Fruit fly (Drosophila melanogaster) whole organism, embryonic: ENCODE data around the gene TotB.
A peak's percentile ranks its signal among the peaks of the same experiment; 100 is the strongest.

Experiments used
- Aef1 ChIP-seq: fragments of 200-800 bp; sonication (Bioruptor generic); IDR thresholded peaks from 3 replicates; pipeline ENCODE4 v1.3.6; 2022; ENCODE audit warnings: missing biosample characterization, missing genetic modification characterization
- Bteb2 ChIP-seq: fragments of 200-800 bp; sonication (Bioruptor generic); optimal IDR thresholded peaks from 2 replicates; lab custom pipeline; 2016; ENCODE audit warnings: missing biosample characterization, missing genetic modification characterization
- CG10366 ChIP-seq: fragments of 200-800 bp; sonication (Bioruptor generic); IDR thresholded peaks from 2 replicates; pipeline ENCODE4 v1.3.6; 2022; ENCODE audit warnings: missing biosample characterization, missing genetic modification characterization
- CG11093 ChIP-seq: fragments of 200-800 bp; sonication (Bioruptor generic); IDR thresholded peaks from 3 replicates; pipeline ENCODE4 v1.3.6; 2022; ENCODE audit warnings: missing biosample characterization, missing genetic modification characterization
- CG11696 ChIP-seq: fragments of 200-800 bp; sonication (Bioruptor generic); IDR thresholded peaks from 2 replicates; pipeline ENCODE4 v1.3.6; 2022; ENCODE audit warnings: missing biosample characterization, missing genetic modification characterization
- CG12942 ChIP-seq: fragments of 200-800 bp; sonication (Bioruptor generic); optimal IDR thresholded peaks from 3 replicates; lab custom pipeline; 2016; ENCODE audit warnings: missing biosample characterization, missing genetic modification characterization
- CG13123 ChIP-seq: fragments of 200-800 bp; sonication (Bioruptor generic); optimal IDR thresholded peaks from 2 replicates; lab custom pipeline; 2016; ENCODE audit warnings: missing biosample characterization, missing genetic modification characterization
- CG14860 ChIP-seq: fragments of 200-800 bp; sonication (Bioruptor generic); IDR thresholded peaks from 3 replicates; pipeline ENCODE4 v1.3.6; 2022; ENCODE audit warnings: missing biosample characterization, missing genetic modification characterization; ENCODE audit not compliant: partially characterized antibody
- CG14965 ChIP-seq: fragments of 200-800 bp; sonication (Bioruptor generic); optimal IDR thresholded peaks from 2 replicates; lab custom pipeline; 2016; ENCODE audit warnings: missing biosample characterization, missing genetic modification characterization, borderline replicate concordance
- CG15011 ChIP-seq: fragments of 200-800 bp; sonication (Bioruptor generic); optimal IDR thresholded peaks from 3 replicates; lab custom pipeline; 2018; ENCODE audit warnings: missing biosample characterization, mild to moderate bottlenecking, missing genetic modification characterization
- CG15073 ChIP-seq: fragments of 200-800 bp; sonication (Bioruptor generic); optimal IDR thresholded peaks from 2 replicates; lab custom pipeline; 2016; ENCODE audit warnings: missing biosample characterization, missing genetic modification characterization
- CG1529 ChIP-seq: fragments of 200-800 bp; sonication (Bioruptor generic); optimal IDR thresholded peaks from 3 replicates; lab custom pipeline; 2018; ENCODE audit warnings: missing biosample characterization, missing genetic modification characterization
- CG15514 ChIP-seq: fragments of 200-800 bp; sonication (Bioruptor generic); optimal IDR thresholded peaks from 3 replicates; lab custom pipeline; 2017; ENCODE audit warnings: missing biosample characterization, missing genetic modification characterization, mild to moderate bottlenecking, moderate library complexity, missing genetic modification reagents
- CG16779 ChIP-seq: fragments of 200-800 bp; sonication (Bioruptor generic); IDR thresholded peaks from 2 replicates; pipeline ENCODE4 v1.3.6; 2022; ENCODE audit warnings: missing biosample characterization, missing genetic modification characterization
- CG16815 ChIP-seq: fragments of 200-800 bp; sonication (Bioruptor generic); optimal IDR thresholded peaks from 3 replicates; lab custom pipeline; 2017; ENCODE audit warnings: missing biosample characterization, mild to moderate bottlenecking, missing genetic modification characterization
- CG2129 ChIP-seq: fragments of 200-800 bp; sonication (Bioruptor generic); IDR thresholded peaks from 2 replicates; pipeline ENCODE4 v1.3.6; 2022; ENCODE audit warnings: missing biosample characterization, missing genetic modification characterization; ENCODE audit not compliant: partially characterized antibody
- CG2199 ChIP-seq: fragments of 200-800 bp; sonication (Bioruptor generic); IDR thresholded peaks from 3 replicates; pipeline ENCODE4 v1.3.6; 2022; ENCODE audit warnings: missing biosample characterization, missing genetic modification characterization
- CG3163 ChIP-seq: fragments of 200-800 bp; sonication (Bioruptor generic); optimal IDR thresholded peaks from 3 replicates; lab custom pipeline; 2016; ENCODE audit warnings: missing biosample characterization, missing genetic modification characterization
- CG34422 ChIP-seq: fragments of 200-800 bp; sonication (Bioruptor generic); IDR thresholded peaks from 3 replicates; pipeline ENCODE4 v1.3.6; 2022; ENCODE audit warnings: missing biosample characterization, missing genetic modification characterization
- CG4820 ChIP-seq: fragments of 200-800 bp; sonication (Bioruptor generic); optimal IDR thresholded peaks from 3 replicates; lab custom pipeline; 2016; ENCODE audit warnings: missing biosample characterization, missing genetic modification characterization
- CG5953 ChIP-seq: fragments of 200-800 bp; sonication (Bioruptor generic); IDR thresholded peaks from 2 replicates; pipeline ENCODE4 v1.3.6; 2022; ENCODE audit warnings: missing biosample characterization, missing genetic modification characterization
- CG6272 ChIP-seq: fragments of 200-800 bp; sonication (Bioruptor generic); IDR thresholded peaks from 2 replicates; pipeline ENCODE4 v1.3.6; 2022; ENCODE audit warnings: missing biosample characterization, missing genetic modification characterization
- CG8359 ChIP-seq: fragments of 200-800 bp; sonication (Bioruptor generic); optimal IDR thresholded peaks from 2 replicates; lab custom pipeline; 2017; ENCODE audit warnings: missing biosample characterization, mild to moderate bottlenecking, missing genetic modification characterization, borderline replicate concordance
- CG9215 ChIP-seq: fragments of 200-800 bp; sonication (Bioruptor generic); IDR thresholded peaks from 2 replicates; pipeline ENCODE4 v1.3.6; 2022; ENCODE audit warnings: missing biosample characterization, missing genetic modification characterization
- CG9727 ChIP-seq: fragments of 200-800 bp; sonication (Bioruptor generic); optimal IDR thresholded peaks from 3 replicates; lab custom pipeline; 2017; ENCODE audit warnings: missing biosample characterization, mild to moderate bottlenecking, missing genetic modification characterization
- CrebB ChIP-seq: fragments of 200-800 bp; sonication (Bioruptor generic); optimal IDR thresholded peaks from 3 replicates; lab custom pipeline; 2018; ENCODE audit warnings: missing biosample characterization, mild to moderate bottlenecking, missing genetic modification characterization
- Hand ChIP-seq: fragments of 200-800 bp; sonication (Bioruptor generic); optimal IDR thresholded peaks from 2 replicates; lab custom pipeline; 2017; ENCODE audit warnings: mild to moderate bottlenecking, missing biosample characterization, missing genetic modification reagents, missing genetic modification characterization
- Mad ChIP-seq: fragments of 200-800 bp; sonication (Bioruptor generic); optimal IDR thresholded peaks from 2 replicates; lab custom pipeline; 2016; ENCODE audit warnings: missing biosample characterization, missing genetic modification characterization
- Side ChIP-seq: fragments of 200-800 bp; sonication (Bioruptor generic); optimal IDR thresholded peaks from 2 replicates; lab custom pipeline; 2016; ENCODE audit warnings: missing biosample characterization, missing genetic modification characterization
- Xrp1 ChIP-seq: fragments of 200-800 bp; sonication (Bioruptor generic); IDR thresholded peaks from 2 replicates; pipeline ENCODE4 v1.3.6; 2022; ENCODE audit warnings: missing biosample characterization, missing genetic modification characterization
- abd-A ChIP-seq: fragments of 200-800 bp; sonication (Bioruptor generic); optimal IDR thresholded peaks from 3 replicates; lab custom pipeline; 2019; ENCODE audit warnings: missing biosample characterization, mild to moderate bottlenecking, missing genetic modification characterization, moderate library complexity
- ato ChIP-seq: fragments of 200-800 bp; sonication (Bioruptor generic); IDR thresholded peaks from 2 replicates; pipeline ENCODE4 v1.3.6; 2022; ENCODE audit warnings: missing biosample characterization, missing genetic modification characterization; ENCODE audit not compliant: partially characterized antibody
- az2 ChIP-seq: fragments of 200-800 bp; sonication (Bioruptor generic); optimal IDR thresholded peaks from 3 replicates; lab custom pipeline; 2016; ENCODE audit warnings: missing biosample characterization, missing genetic modification characterization
- bbx ChIP-seq: fragments of 200-800 bp; sonication (Bioruptor generic); IDR thresholded peaks from 2 replicates; pipeline ENCODE4 v1.3.6; 2022; ENCODE audit warnings: missing biosample characterization, missing genetic modification characterization; ENCODE audit not compliant: partially characterized antibody
- bsh ChIP-seq, 2 experiments: fragments of 200-800 bp; sonication (Bioruptor generic); optimal IDR thresholded peaks; 2 replicates each; lab custom pipeline; 2017 to 2018; ENCODE audit warnings: mild to moderate bottlenecking in 2 of 2, missing biosample characterization in 2 of 2, missing genetic modification characterization in 2 of 2, moderate library complexity in 1 of 2
- chn ChIP-seq: fragments of 200-800 bp; sonication (Bioruptor generic); optimal IDR thresholded peaks from 2 replicates; lab custom pipeline; 2016; ENCODE audit warnings: missing biosample characterization, missing genetic modification characterization
- dan ChIP-seq: fragments of 200-800 bp; sonication (Bioruptor generic); IDR thresholded peaks from 2 replicates; pipeline ENCODE4 v1.3.6; 2022; ENCODE audit warnings: missing biosample characterization, missing genetic modification characterization
- dimm ChIP-seq: fragments of 200-800 bp; sonication (Bioruptor generic); IDR thresholded peaks from 2 replicates; pipeline ENCODE4 v1.3.6; 2022; ENCODE audit warnings: missing biosample characterization, missing genetic modification characterization
- gcm ChIP-seq: fragments of 200-800 bp; sonication (Bioruptor generic); optimal IDR thresholded peaks from 2 replicates; lab custom pipeline; 2019; ENCODE audit warnings: missing biosample characterization, mild to moderate bottlenecking, missing genetic modification characterization, moderate library complexity
- gcm2 ChIP-seq: fragments of 200-800 bp; sonication (Bioruptor generic); optimal IDR thresholded peaks from 2 replicates; lab custom pipeline; 2016; ENCODE audit warnings: missing biosample characterization, missing genetic modification characterization
- h ChIP-seq: fragments of >200 bp; optimal IDR thresholded peaks from 2 replicates; lab custom pipeline; 2017
- ham ChIP-seq: fragments of 200-800 bp; sonication (Bioruptor generic); IDR thresholded peaks from 2 replicates; pipeline ENCODE4 v1.3.6; 2022; ENCODE audit warnings: missing biosample characterization, missing genetic modification characterization
- hkb ChIP-seq, 2 experiments: fragments of 200-800 bp in 1 of 2; fragments of >200 bp in 1 of 2; sonication (Bioruptor generic) in 1 of 2; IDR thresholded peaks in 1 of 2; optimal IDR thresholded peaks in 1 of 2; 2 replicates each; pipeline versions ENCODE4 v1.3.6 to Lab custom; 2017 to 2022; ENCODE audit warnings: missing biosample characterization in 1 of 2, missing genetic modification characterization in 1 of 2
- pb ChIP-seq: fragments of 200-800 bp; sonication (Bioruptor generic); optimal IDR thresholded peaks from 3 replicates; lab custom pipeline; 2016; ENCODE audit warnings: missing biosample characterization, missing genetic modification characterization
- pum ChIP-seq: fragments of 200-800 bp; sonication (Bioruptor generic); optimal IDR thresholded peaks from 2 replicates; lab custom pipeline; 2016; ENCODE audit warnings: missing biosample characterization, missing genetic modification characterization
- rib ChIP-seq: fragments of 200-800 bp; sonication (Bioruptor generic); IDR thresholded peaks from 2 replicates; pipeline ENCODE4 v1.3.6; 2022; ENCODE audit warnings: missing biosample characterization, missing genetic modification characterization
- row ChIP-seq: fragments of 200-800 bp; sonication (Bioruptor generic); IDR thresholded peaks from 3 replicates; pipeline ENCODE4 v1.3.6; 2022; ENCODE audit warnings: missing biosample characterization, missing genetic modification characterization
- shn ChIP-seq: fragments of 200-800 bp; sonication (Bioruptor generic); optimal IDR thresholded peaks from 3 replicates; lab custom pipeline; 2016; ENCODE audit warnings: missing biosample characterization, missing genetic modification characterization
- sisA ChIP-seq: fragments of 200-800 bp; sonication (Bioruptor generic); IDR thresholded peaks from 2 replicates; pipeline ENCODE4 v1.3.6; 2022; ENCODE audit warnings: missing biosample characterization, missing genetic modification characterization
- sob ChIP-seq: fragments of 200-800 bp; sonication (Bioruptor generic); IDR thresholded peaks from 2 replicates; pipeline ENCODE4 v1.3.6; 2022; ENCODE audit warnings: missing biosample characterization, missing genetic modification characterization
- tll ChIP-seq, 2 experiments: fragments of 200-800 bp in 1 of 2; fragments of >200 bp in 1 of 2; sonication (Bioruptor generic) in 1 of 2; optimal IDR thresholded peaks; 2 replicates each; lab custom pipeline; 2017 to 2019; ENCODE audit warnings: missing biosample characterization in 2 of 2, missing genetic modification characterization in 2 of 2, mild to moderate bottlenecking in 1 of 2, moderate library complexity in 1 of 2
- z ChIP-seq: fragments of 200-800 bp; sonication (Bioruptor generic); IDR thresholded peaks from 3 replicates; pipeline ENCODE4 v1.3.6; 2022; ENCODE audit warnings: missing biosample characterization, missing genetic modification characterization

TotB gene

DNA sequence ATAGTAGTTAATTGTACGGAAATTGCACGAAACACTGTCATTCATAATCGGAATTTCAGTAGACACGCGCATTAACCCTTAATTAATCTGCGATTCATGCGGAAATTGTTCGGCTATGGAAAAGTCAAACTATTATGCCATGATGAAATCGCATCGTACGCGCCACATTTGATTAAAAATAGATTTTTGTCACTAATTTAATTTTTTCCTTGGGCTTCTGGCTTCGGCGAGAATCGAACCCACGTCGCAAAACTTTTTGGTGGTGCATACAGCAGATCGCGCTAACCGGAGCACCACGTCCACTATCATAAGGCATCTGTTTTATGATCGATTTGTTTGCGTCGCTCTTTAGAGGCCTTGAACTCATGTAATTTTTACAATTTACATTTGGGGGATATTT, 39.0 kb downstream of the TotB start (continued):
- TF ChIP-seq az2 (GFP tag; lab: Kevin White, UChicago) (no peak), CG12942 (GFP tag; lab: Kevin White, UChicago) (no peak), ham (GFP tag; lab: Robert Waterston, UW) (no peak), gcm (no peak), sob (no peak), CG15514 (GFP tag; lab: Kevin White, UChicago) (no peak), CG6272 (no peak), CG9727 (no peak), CG3163 (GFP tag; lab: Kevin White, UChicago) (no peak), dimm (GFP tag; lab: Robert Waterston, UW) (no peak), CG14965 (GFP tag; lab: Kevin White, UChicago) (no peak), CG2199 (GFP tag; lab: Robert Waterston, UW) (peak; percentile 98), CG4820 (GFP tag; lab: Kevin White, UChicago) (no peak), h (lab: Kevin White, UChicago) (no peak), Aef1 (no peak), gcm2 (GFP tag; lab: Kevin White, UChicago) (no peak), Side (GFP tag; lab: Kevin White, UChicago) (no peak), CG2129 (GFP tag; lab: Robert Waterston, UW) (no peak), bbx (peak; percentile 75), CG16815 (no peak), hkb (optimal IDR thresholded peaks at IDR 0.05; lab: Kevin White, UChicago) (no peak), hkb (GFP tag; IDR thresholded peaks at IDR 0.05; lab: Robert Waterston, UW) (no peak), CG15073 (no peak), bsh (GFP tag; optimal IDR thresholded peaks at IDR 0.05; lab: Kevin White, UChicago) (no peak), pum (GFP tag; lab: Kevin White, UChicago) (no peak), tll (GFP tag; optimal IDR thresholded peaks at IDR 0.05; lab: Kevin White, UChicago) (peak in 1 of 2 experiments; percentile 48), ato (GFP tag; lab: Robert Waterston, UW) (peak; percentile 44; the same call in 1 of the 2 replicates), CrebB (tag; lab: Kevin White, UChicago) (no peak), CG1529 (no peak), Xrp1 (no peak), CG13123 (GFP tag; lab: Kevin White, UChicago) (no peak), z (GFP tag; lab: Robert Waterston, UW) (no peak), row (GFP tag; lab: Robert Waterston, UW) (no peak), CG14860 (GFP tag; lab: Robert Waterston, UW) (peak; percentile 76), CG10366 (GFP tag; lab: Robert Waterston, UW) (no peak), sisA (GFP tag; lab: Robert Waterston, UW) (no peak), Hand (GFP tag; lab: Kevin White, UChicago) (no peak), dan (GFP tag; lab: Robert Waterston, UW) (no peak), rib (GFP tag; lab: Robert Waterston, UW) (no peak), Bteb2 (no peak), Mad (GFP tag; lab: Kevin White, UChicago) (no peak), CG16779 (GFP tag; lab: Robert Waterston, UW) (no peak), CG9215 (GFP tag; lab: Robert Waterston, UW) (no peak), shn (GFP tag; lab: Kevin White, UChicago) (no peak), pb (GFP tag; lab: Kevin White, UChicago) (no peak), CG8359 (GFP tag; lab: Kevin White, UChicago) (no peak), CG11093 (no peak), CG11696 (no peak), CG34422 (no peak), CG5953 (no peak), CG15011 (no peak), chn (GFP tag; lab: Kevin White, UChicago) (no peak), abd-A (no peak)
